ENCODE assay signal across 1 fruit fly cellular context in genomic region chrX:14868414-14868813, dm6.
TF ChIP-seq lines count a peak whose summit lies in the region.

No protein-coding gene starts in this region.

TF ChIP-seq in whole organism, prepupa, 60 proteins besides CTCF, POLR2A, EP300 and RAD21 (continued from another document):
- TF ChIP-seq Sox102F (GFP tag; optimal IDR thresholded peaks at IDR 0.05; lab: Kevin White, UChicago) (no peak), esn (GFP tag; optimal IDR thresholded peaks at IDR 0.05; lab: Kevin White, UChicago) (no peak), CG4318 (GFP tag; optimal IDR thresholded peaks at IDR 0.05; lab: Kevin White, UChicago) (no peak), CG11294 (GFP tag; IDR thresholded peaks at IDR 0.05; lab: Robert Waterston, UW) (no peak), dsx (GFP tag; optimal IDR thresholded peaks at IDR 0.05; lab: Kevin White, UChicago; ENCODE audit: poor library complexity, severe bottlenecking) (no peak), achi (GFP tag; optimal IDR thresholded peaks at IDR 0.05; lab: Kevin White, UChicago) (no peak), Ets96B (tag; optimal IDR thresholded peaks at IDR 0.05; lab: Kevin White, UChicago) (no peak), Hr38 (GFP tag; optimal IDR thresholded peaks at IDR 0.05; lab: Kevin White, UChicago) (no peak), dac (GFP tag; optimal IDR thresholded peaks at IDR 0.05; lab: Kevin White, UChicago) (no peak), CG1621 (tag; optimal IDR thresholded peaks at IDR 0.05; lab: Kevin White, UChicago) (no peak), Ets21C (GFP tag; optimal IDR thresholded peaks at IDR 0.05; lab: Kevin White, UChicago) (no peak), Hr4 (GFP tag; optimal IDR thresholded peaks at IDR 0.05; lab: Kevin White, UChicago) (no peak)
